Worm (Caenorhabditis elegans) whole organism, L4/young adult: ENCODE measurements around the gene npp-26.

Experiments used
- W03F9.2 ChIP-seq: fragments of 150-350 bp; optimal IDR thresholded peaks from 2 replicates; lab custom pipeline; 2014; ENCODE audit warnings: missing biosample characterization, missing genetic modification characterization
- dao-5 ChIP-seq: sonication (generic microtip); optimal IDR thresholded peaks from 2 replicates; lab custom pipeline; 2016; ENCODE audit warnings: missing genotype, missing genetic modification characterization, moderate library complexity, missing compliant biosample characterization
- him-1 ChIP-seq: sonication (generic microtip); optimal IDR thresholded peaks from 2 replicates; lab custom pipeline; 2016; ENCODE audit warnings: missing genotype, missing genetic modification reagents, missing genetic modification characterization, missing compliant biosample characterization

DNA sequence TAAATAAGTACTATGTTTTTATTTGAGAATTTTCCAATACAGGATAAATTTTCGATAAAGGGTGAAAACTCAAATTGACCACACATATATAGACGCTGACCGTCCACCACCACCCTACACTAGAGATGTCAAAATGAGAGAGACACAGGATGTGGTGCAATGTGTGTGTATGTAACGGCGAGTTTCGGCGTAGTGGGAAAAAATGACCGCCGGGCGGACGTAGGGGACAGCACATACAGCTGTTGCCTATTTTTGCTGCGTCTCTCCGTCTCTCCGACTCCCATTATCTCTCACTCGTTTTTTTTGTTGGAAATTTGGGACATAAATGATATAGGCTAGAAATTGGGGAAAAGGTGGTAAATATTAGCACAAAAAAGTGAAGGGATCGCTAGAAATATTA, 16.6 kb downstream of the npp-26 start:
- no peak for TF ChIP-seq dao-5
- no peak for TF ChIP-seq him-1 (tag; lab: Kevin White, UChicago)
- TF ChIP-seq W03F9.2 = no peak
